Worm (Caenorhabditis elegans) whole organism, L1 larva: ENCODE data around the gene nspb-1.

Source experiments
- Y116A8C.19 ChIP-seq: sonication (generic microtip); optimal IDR thresholded peaks from 2 replicates; lab custom pipeline; 2016; ENCODE audit warnings: missing compliant biosample characterization, missing genetic modification characterization, borderline replicate concordance
- aha-1 ChIP-seq: fragments of 150-350 bp; optimal IDR thresholded peaks from 2 replicates; lab custom pipeline; 2014; ENCODE audit warnings: missing biosample characterization, missing genetic modification characterization
- aly-2 ChIP-seq: fragments of 150-350 bp; optimal IDR thresholded peaks from 2 replicates; lab custom pipeline; 2014; ENCODE audit warnings: missing biosample characterization, missing genetic modification characterization
- ama-1 ChIP-seq: fragments of 150-350 bp; optimal IDR thresholded peaks from 2 replicates; lab custom pipeline; 2014
- ceh-63 ChIP-seq: fragments of 200-800 bp; sonication (Bioruptor generic); optimal IDR thresholded peaks from 2 replicates; lab custom pipeline; 2018; ENCODE audit warnings: mild to moderate bottlenecking, missing genetic modification characterization, missing compliant biosample characterization
- ceh-82 ChIP-seq, 3 experiments: fragments of 150-350 bp in 1 of 3; sonication (generic microtip) in 2 of 3; optimal IDR thresholded peaks; 2 replicates each; lab custom pipeline; 2014 to 2017; ENCODE audit warnings: missing biosample characterization in 3 of 3, missing genetic modification characterization in 3 of 3
- ceh-88 ChIP-seq: fragments of 200-800 bp; sonication (Bioruptor generic); IDR thresholded peaks from 2 replicates; pipeline ENCODE4 v1.3.6; 2022; ENCODE audit warnings: missing genetic modification characterization, missing compliant biosample characterization
- ceh-90 ChIP-seq: sonication (generic microtip); optimal IDR thresholded peaks from 2 replicates; lab custom pipeline; 2016; ENCODE audit warnings: missing genetic modification characterization, missing compliant biosample characterization
- efl-1 ChIP-seq, 4 experiments: fragments of 150-350 bp; optimal IDR thresholded peaks in 3 of 4; peaks in 1 of 4; 1 replicate in 1 of 4; 2 replicates in 3 of 4; lab custom pipeline; 2014; ENCODE audit warnings: missing biosample characterization in 2 of 4, missing genetic modification characterization in 2 of 4, missing genetic modification reagents in 2 of 4
- efl-3 ChIP-seq: fragments of 200-800 bp; sonication (Bioruptor generic); optimal IDR thresholded peaks from 2 replicates; lab custom pipeline; 2018; ENCODE audit warnings: mild to moderate bottlenecking, missing genetic modification characterization, missing compliant biosample characterization
- egl-27 ChIP-seq, 2 experiments: fragments of 150-350 bp in 1 of 2; sonication (generic microtip); optimal IDR thresholded peaks; 3 replicates each; lab custom pipeline; 2017 to 2018; ENCODE audit warnings: missing biosample characterization in 2 of 2, missing genetic modification characterization in 2 of 2, missing genetic modification reagents in 2 of 2
- fkh-8 ChIP-seq: sonication (generic microtip); optimal IDR thresholded peaks from 2 replicates; lab custom pipeline; 2016; ENCODE audit warnings: mild to moderate bottlenecking, missing genetic modification characterization, missing compliant biosample characterization
- grh-1 ChIP-seq: fragments of 200-800 bp; sonication (Bioruptor generic); IDR thresholded peaks from 2 replicates; pipeline ENCODE4 v1.3.6; 2022; ENCODE audit warnings: missing genetic modification reagents, missing genetic modification characterization, missing compliant biosample characterization
- hpl-2 ChIP-seq: fragments of 150-350 bp; optimal IDR thresholded peaks from 2 replicates; lab custom pipeline; 2014; ENCODE audit warnings: missing biosample characterization, missing genetic modification reagents, missing genetic modification characterization
- isw-1 ChIP-seq: fragments of 200-800 bp; sonication (Bioruptor generic); IDR thresholded peaks from 2 replicates; pipeline ENCODE4 v1.3.6; 2022; ENCODE audit warnings: missing genetic modification characterization, missing compliant biosample characterization
- jun-1 ChIP-seq: fragments of 150-350 bp; optimal IDR thresholded peaks from 2 replicates; lab custom pipeline; 2014; ENCODE audit warnings: missing biosample characterization, missing genetic modification reagents, missing genetic modification characterization
- lin-13 ChIP-seq: fragments of 150-350 bp; optimal IDR thresholded peaks from 2 replicates; lab custom pipeline; 2014; ENCODE audit warnings: missing biosample characterization, missing genetic modification reagents, missing genetic modification characterization
- lin-15B ChIP-seq: fragments of 150-350 bp; sonication (generic microtip); optimal IDR thresholded peaks from 3 replicates; lab custom pipeline; 2014; ENCODE audit warnings: missing biosample characterization, missing genetic modification characterization
- lin-35 ChIP-seq, 2 experiments: fragments of 150-350 bp; optimal IDR thresholded peaks; 2 replicates each; lab custom pipeline; 2014; ENCODE audit warnings: missing biosample characterization in 2 of 2, missing genetic modification characterization in 2 of 2, missing genetic modification reagents in 2 of 2
- lin-39 ChIP-seq: fragments of 150-350 bp; optimal IDR thresholded peaks from 2 replicates; lab custom pipeline; 2014; ENCODE audit warnings: missing biosample characterization, missing genetic modification reagents, missing genetic modification characterization
- lir-3 ChIP-seq: sonication (generic microtip); optimal IDR thresholded peaks from 2 replicates; lab custom pipeline; 2016; ENCODE audit warnings: mild to moderate bottlenecking, missing genetic modification characterization, moderate library complexity, missing compliant biosample characterization; ENCODE audit not compliant: poor library complexity
- mab-9 ChIP-seq: fragments of 200-800 bp; sonication (Bioruptor generic); IDR thresholded peaks from 2 replicates; pipeline ENCODE4 v1.3.6; 2022; ENCODE audit warnings: missing genetic modification reagents, missing genetic modification characterization, missing compliant biosample characterization
- mdl-1 ChIP-seq, 2 experiments: fragments of 150-350 bp; optimal IDR thresholded peaks; 2 replicates each; lab custom pipeline; 2014 to 2017; ENCODE audit warnings: missing biosample characterization in 2 of 2, missing genetic modification characterization in 2 of 2, inconsistent platforms in 1 of 2
- mep-1 ChIP-seq: fragments of 150-350 bp; optimal IDR thresholded peaks from 2 replicates; lab custom pipeline; 2014; ENCODE audit warnings: missing biosample characterization, missing genetic modification characterization
- nhr-12 ChIP-seq: sonication (generic microtip); optimal IDR thresholded peaks from 2 replicates; lab custom pipeline; 2017; ENCODE audit warnings: missing biosample characterization, missing genetic modification characterization
- nhr-20 ChIP-seq: sonication (generic microtip); optimal IDR thresholded peaks from 2 replicates; lab custom pipeline; 2016; ENCODE audit warnings: mild to moderate bottlenecking, missing genetic modification characterization, missing compliant biosample characterization
- nhr-28 ChIP-seq: fragments of 150-350 bp; optimal IDR thresholded peaks from 2 replicates; lab custom pipeline; 2014; ENCODE audit warnings: missing biosample characterization, missing genetic modification characterization
- nhr-77 ChIP-seq: fragments of 150-350 bp; optimal IDR thresholded peaks from 2 replicates; lab custom pipeline; 2014; ENCODE audit warnings: missing biosample characterization, missing genetic modification characterization
- nhr-84 ChIP-seq: sonication (generic microtip); optimal IDR thresholded peaks from 2 replicates; lab custom pipeline; 2017; ENCODE audit warnings: missing biosample characterization, missing genetic modification characterization
- pqm-1 ChIP-seq: sonication (generic microtip); optimal IDR thresholded peaks from 3 replicates; lab custom pipeline; 2017; ENCODE audit warnings: missing biosample characterization, missing genetic modification characterization
- rnt-1 ChIP-seq: sonication (generic microtip); optimal IDR thresholded peaks from 2 replicates; lab custom pipeline; 2016; ENCODE audit warnings: mild to moderate bottlenecking, missing genetic modification characterization, moderate library complexity, missing compliant biosample characterization
- skn-1 ChIP-seq: fragments of 150-350 bp; optimal IDR thresholded peaks from 2 replicates; lab custom pipeline; 2014; ENCODE audit warnings: missing biosample characterization, missing genetic modification characterization
- snu-23 ChIP-seq: sonication (generic microtip); optimal IDR thresholded peaks from 2 replicates; lab custom pipeline; 2016; ENCODE audit warnings: missing genetic modification characterization, missing compliant biosample characterization
- sup-37 ChIP-seq: fragments of 200-800 bp; sonication (Bioruptor generic); optimal IDR thresholded peaks from 2 replicates; lab custom pipeline; 2018; ENCODE audit warnings: mild to moderate bottlenecking, missing genetic modification characterization, missing compliant biosample characterization
- tbx-2 ChIP-seq: sonication (generic microtip); optimal IDR thresholded peaks from 2 replicates; lab custom pipeline; 2016; ENCODE audit warnings: missing genetic modification characterization, missing compliant biosample characterization
- unc-62 ChIP-seq: fragments of 150-350 bp; optimal IDR thresholded peaks from 2 replicates; lab custom pipeline; 2014; ENCODE audit warnings: missing biosample characterization, missing genetic modification reagents, missing genetic modification characterization
- vab-15 ChIP-seq: sonication (generic microtip); optimal IDR thresholded peaks from 2 replicates; lab custom pipeline; 2017; ENCODE audit warnings: missing genotype, mild to moderate bottlenecking, missing genetic modification characterization, missing compliant biosample characterization
- zag-1 ChIP-seq: fragments of 150-350 bp; optimal IDR thresholded peaks from 2 replicates; lab custom pipeline; 2014; ENCODE audit warnings: missing biosample characterization, missing genetic modification characterization

nspb-1 gene

DNA sequence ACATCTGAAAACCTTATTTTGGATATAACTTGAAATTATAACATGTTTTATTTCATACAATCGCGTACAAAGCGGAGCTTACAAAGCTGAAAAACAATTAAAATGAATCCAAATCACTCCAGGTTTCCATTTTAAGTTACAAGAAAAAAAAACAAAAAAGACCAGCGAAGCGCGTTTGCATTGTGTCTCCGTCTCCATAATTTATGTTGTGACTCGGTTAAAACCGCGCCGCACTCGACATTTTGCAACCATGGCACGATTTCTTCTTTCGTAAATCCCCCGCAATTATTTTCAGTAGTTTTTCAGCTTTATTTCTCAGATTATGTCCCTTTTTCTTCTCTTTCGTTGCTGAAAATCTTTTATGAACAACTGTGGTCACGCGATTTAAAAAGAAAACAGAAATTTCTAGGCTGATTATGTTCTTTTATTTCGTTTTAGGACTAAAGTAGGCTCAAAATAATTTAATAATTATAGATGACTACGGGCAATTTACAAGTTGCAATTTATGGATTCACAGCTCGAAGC is 5.5 kb downstream of the nspb-1 start, which contains the start of the genes F38A5.2 and dnj-11 (continued):
- TF ChIP-seq ceh-63 (GFP tag; lab: Kevin White, UChicago) (no peak), fkh-8 (tag; lab: Kevin White, UChicago) (peak; percentile 81), lir-3 (tag; lab: Kevin White, UChicago) (peak; percentile 66), rnt-1 (tag; lab: Kevin White, UChicago) (peak; percentile 90), pqm-1 (tag; lab: Kevin White, UChicago) (no peak), hpl-2 (GFP tag; lab: Kevin White, UChicago) (peak; percentile 62), mdl-1 (tag; optimal IDR thresholded peaks at IDR 0.05; lab: Kevin White, UChicago) (peak in 1 of 2 experiments; percentile 76), skn-1 (tag; lab: Kevin White, UChicago) (peak; percentile 90), lin-15B (tag; lab: Kevin White, UChicago) (peak; percentile 91), Y116A8C.19 (tag; lab: Kevin White, UChicago) (no peak), zag-1 (tag; lab: Kevin White, UChicago) (no peak), grh-1 (GFP tag; lab: Robert Waterston, UW) (peak; percentile 74), ama-1 (lab: Kevin White, UChicago) (no peak), isw-1 (GFP tag; lab: Robert Waterston, UW) (peak; percentile 88), jun-1 (tag; lab: Kevin White, UChicago) (peak; percentile 69), aly-2 (tag; lab: Kevin White, UChicago) (peak; percentile 85), efl-1 (optimal IDR thresholded peaks at IDR 0.05; lab: Kevin White, UChicago) (peak; percentile 88 to 90), efl-1 (GFP tag; optimal IDR thresholded peaks at IDR 0.05 in 1 of 2; lab: Kevin White, UChicago) (peak; percentile 83 to 98), lin-35 (GFP tag; optimal IDR thresholded peaks at IDR 0.05; lab: Kevin White, UChicago) (peak; percentile 86 to 91), mep-1 (tag; lab: Kevin White, UChicago) (peak; percentile 88), mab-9 (GFP tag; lab: Robert Waterston, UW) (no peak), tbx-2 (tag; lab: Kevin White, UChicago) (peak; percentile 86), lin-39 (tag; lab: Kevin White, UChicago) (peak; percentile 59), ceh-82 (tag; optimal IDR thresholded peaks at IDR 0.05; lab: Kevin White, UChicago) (peak; percentile 70 to 93 (median 80)), lin-13 (peak; percentile 70), unc-62 (GFP tag; lab: Kevin White, UChicago) (no peak), nhr-77 (tag; lab: Kevin White, UChicago) (peak; percentile 77), aha-1 (tag; lab: Kevin White, UChicago) (peak; percentile 13), nhr-28 (tag; lab: Kevin White, UChicago) (no peak), egl-27 (tag; optimal IDR thresholded peaks at IDR 0.05; lab: Kevin White, UChicago) (no peak), efl-3 (no peak), sup-37 (GFP tag; lab: Kevin White, UChicago) (peak; percentile 7), ceh-88 (peak; percentile 52; the same call in 1 of the 2 replicates)

DNA sequence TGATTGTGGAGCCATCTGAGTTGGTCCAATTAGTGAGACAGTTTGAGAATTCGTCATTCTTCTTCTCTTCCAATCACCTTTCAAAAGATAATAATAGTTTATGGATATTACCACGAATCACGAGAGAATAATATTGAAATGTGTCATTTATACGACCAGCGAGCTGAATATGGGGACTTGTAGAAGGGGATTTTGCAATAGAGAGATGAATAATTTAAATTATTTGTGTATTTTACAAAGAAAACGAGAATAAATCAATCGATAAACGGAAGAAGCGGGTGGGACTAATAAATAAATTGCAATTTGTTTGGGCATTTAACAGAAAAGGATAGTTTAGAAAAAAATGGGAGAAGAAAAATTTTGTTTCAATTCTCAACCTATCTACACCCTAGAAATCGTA is 8.3 kb downstream of the nspb-1 start, which contains the start of gene odr-8:
Gene odr-8, minus strand, starts transcription at position 101 of the 400 bp plus-strand sequence.
- TF ChIP-seq snu-23 (no peak), nhr-84 (tag; lab: Kevin White, UChicago) (no peak), aha-1 (tag; lab: Kevin White, UChicago) (no peak), nhr-20 (tag; lab: Kevin White, UChicago) (no peak), efl-1 (optimal IDR thresholded peaks at IDR 0.05; lab: Kevin White, UChicago) (no peak), efl-1 (GFP tag; optimal IDR thresholded peaks at IDR 0.05 in 1 of 2; lab: Kevin White, UChicago) (no peak), nhr-12 (tag; lab: Kevin White, UChicago) (no peak), ceh-88 (no peak), vab-15 (no peak), mab-9 (GFP tag; lab: Robert Waterston, UW) (no peak), pqm-1 (tag; lab: Kevin White, UChicago) (no peak), ceh-90 (no peak), mep-1 (tag; lab: Kevin White, UChicago) (no peak)
